Fruit fly (Drosophila melanogaster) whole organism, embryonic: ENCODE data around the gene CIA30.

Experiments
- Antp ChIP-seq: fragments of 200-800 bp; sonication (Bioruptor generic); optimal IDR thresholded peaks from 3 replicates; lab custom pipeline; 2016; ENCODE audit warnings: missing biosample characterization, missing genetic modification characterization
- Bteb2 ChIP-seq: fragments of 200-800 bp; sonication (Bioruptor generic); optimal IDR thresholded peaks from 2 replicates; lab custom pipeline; 2016; ENCODE audit warnings: missing biosample characterization, missing genetic modification characterization
- CG10267 ChIP-seq: fragments of 200-800 bp; sonication (Bioruptor generic); optimal IDR thresholded peaks from 2 replicates; lab custom pipeline; 2018; ENCODE audit warnings: missing biosample characterization, mild to moderate bottlenecking, missing genetic modification characterization, moderate library complexity
- CG10274 ChIP-seq: fragments of 200-800 bp; sonication (Bioruptor generic); optimal IDR thresholded peaks from 3 replicates; lab custom pipeline; 2017; ENCODE audit warnings: missing biosample characterization, mild to moderate bottlenecking, missing genetic modification characterization
- CG12744 ChIP-seq: fragments of 200-800 bp; sonication (Bioruptor generic); optimal IDR thresholded peaks from 2 replicates; lab custom pipeline; 2016; ENCODE audit warnings: missing biosample characterization, missing genetic modification characterization
- CG12769 ChIP-seq: fragments of 200-800 bp; sonication (Bioruptor generic); optimal IDR thresholded peaks from 2 replicates; lab custom pipeline; 2019; ENCODE audit warnings: missing biosample characterization, mild to moderate bottlenecking, missing genetic modification characterization, moderate library complexity
- CG1792 ChIP-seq: fragments of 200-800 bp; sonication (Bioruptor generic); optimal IDR thresholded peaks from 2 replicates; lab custom pipeline; 2016; ENCODE audit warnings: missing biosample characterization, missing genetic modification characterization
- CG2129 ChIP-seq: fragments of 200-800 bp; sonication (Bioruptor generic); IDR thresholded peaks from 2 replicates; pipeline ENCODE4 v1.3.6; 2022; ENCODE audit warnings: missing biosample characterization, missing genetic modification characterization; ENCODE audit not compliant: partially characterized antibody
- CG2889 ChIP-seq: fragments of 200-800 bp; sonication (Bioruptor generic); IDR thresholded peaks from 3 replicates; pipeline ENCODE4 v1.3.6; 2022; ENCODE audit warnings: missing biosample characterization, missing genetic modification characterization
- CG32767 ChIP-seq: fragments of 200-800 bp; sonication (Bioruptor generic); IDR thresholded peaks from 2 replicates; pipeline ENCODE4 v1.3.6; 2022; ENCODE audit warnings: missing biosample characterization, missing genetic modification characterization
- CG34224 ChIP-seq: fragments of 200-800 bp; sonication (Bioruptor generic); IDR thresholded peaks from 3 replicates; pipeline ENCODE4 v1.3.6; 2022; ENCODE audit warnings: missing biosample characterization, missing genetic modification characterization; ENCODE audit not compliant: partially characterized antibody
- CG3847 ChIP-seq: fragments of 200-800 bp; sonication (Bioruptor generic); IDR thresholded peaks from 2 replicates; pipeline ENCODE4 v1.3.6; 2022; ENCODE audit warnings: missing biosample characterization, missing genetic modification characterization
- CG6654 ChIP-seq: fragments of 200-800 bp; sonication (Bioruptor generic); optimal IDR thresholded peaks from 2 replicates; lab custom pipeline; 2017; ENCODE audit warnings: missing biosample characterization, mild to moderate bottlenecking, missing genetic modification characterization
- CG7271 ChIP-seq: fragments of 200-800 bp; sonication (Bioruptor generic); optimal IDR thresholded peaks from 2 replicates; lab custom pipeline; 2018; ENCODE audit warnings: missing biosample characterization, mild to moderate bottlenecking, missing genetic modification characterization, moderate library complexity
- CG8359 ChIP-seq: fragments of 200-800 bp; sonication (Bioruptor generic); optimal IDR thresholded peaks from 2 replicates; lab custom pipeline; 2017; ENCODE audit warnings: missing biosample characterization, mild to moderate bottlenecking, missing genetic modification characterization, borderline replicate concordance
- CG9876 ChIP-seq: fragments of 200-800 bp; sonication (Bioruptor generic); optimal IDR thresholded peaks from 2 replicates; lab custom pipeline; 2016; ENCODE audit warnings: missing biosample characterization, missing genetic modification characterization
- CHES-1-like ChIP-seq: fragments of 200-800 bp; sonication (Bioruptor generic); optimal IDR thresholded peaks from 2 replicates; lab custom pipeline; 2016; ENCODE audit warnings: missing biosample characterization, missing genetic modification characterization
- CTCF ChIP-seq: fragments of 200-800 bp; sonication (Bioruptor generic); optimal IDR thresholded peaks from 2 replicates; lab custom pipeline; 2017; ENCODE audit warnings: missing biosample characterization, mild to moderate bottlenecking, missing genetic modification characterization, moderate library complexity
- Dip2 ChIP-seq: fragments of 200-800 bp; sonication (Bioruptor generic); IDR thresholded peaks from 2 replicates; pipeline ENCODE4 v1.3.6; 2022; ENCODE audit warnings: missing biosample characterization, missing genetic modification characterization
- Dip3 ChIP-seq: fragments of 200-800 bp; sonication (Bioruptor generic); optimal IDR thresholded peaks from 3 replicates; lab custom pipeline; 2016; ENCODE audit warnings: missing biosample characterization, missing genetic modification characterization
- HLH3B ChIP-seq: fragments of 200-800 bp; sonication (Bioruptor generic); IDR thresholded peaks from 2 replicates; pipeline ENCODE4 v1.3.6; 2022; ENCODE audit warnings: missing biosample characterization, missing genetic modification characterization
- MESR4 ChIP-seq: fragments of 200-800 bp; sonication (Bioruptor generic); optimal IDR thresholded peaks from 2 replicates; lab custom pipeline; 2018; ENCODE audit warnings: missing biosample characterization, mild to moderate bottlenecking, missing genetic modification characterization, moderate library complexity
- Mad ChIP-seq: fragments of 200-800 bp; sonication (Bioruptor generic); optimal IDR thresholded peaks from 2 replicates; lab custom pipeline; 2016; ENCODE audit warnings: missing biosample characterization, missing genetic modification characterization
- Max ChIP-seq: fragments of 200-800 bp; sonication (Bioruptor generic); optimal IDR thresholded peaks from 2 replicates; lab custom pipeline; 2016; ENCODE audit warnings: missing biosample characterization, mild to moderate bottlenecking, missing genetic modification characterization
- NC2β ChIP-seq: fragments of 200-800 bp; sonication (Bioruptor generic); optimal IDR thresholded peaks from 2 replicates; lab custom pipeline; 2016; ENCODE audit warnings: missing biosample characterization, missing genetic modification characterization
- Sin3A ChIP-seq: fragments of >200 bp; optimal IDR thresholded peaks from 2 replicates; lab custom pipeline; 2018
- Spps ChIP-seq: fragments of 200-800 bp; sonication (Bioruptor generic); optimal IDR thresholded peaks from 2 replicates; lab custom pipeline; 2018; ENCODE audit warnings: missing biosample characterization, mild to moderate bottlenecking, missing genetic modification characterization
- Sry-δ ChIP-seq: fragments of 200-800 bp; sonication (Bioruptor generic); optimal IDR thresholded peaks from 2 replicates; lab custom pipeline; 2016; ENCODE audit warnings: missing biosample characterization, missing genetic modification characterization
- Tbp ChIP-seq: fragments of >200 bp; optimal IDR thresholded peaks from 2 replicates; lab custom pipeline; 2018; ENCODE audit warnings: missing biosample characterization, missing genetic modification characterization
- Xbp1 ChIP-seq: fragments of 200-800 bp; sonication (Bioruptor generic); optimal IDR thresholded peaks from 3 replicates; lab custom pipeline; 2016; ENCODE audit warnings: missing biosample characterization, mild to moderate bottlenecking, missing genetic modification characterization
- ap ChIP-seq: fragments of 200-800 bp; sonication (Bioruptor generic); IDR thresholded peaks from 2 replicates; pipeline ENCODE4 v1.3.6; 2022; ENCODE audit warnings: missing biosample characterization, missing genetic modification characterization
- cg ChIP-seq: fragments of 200-800 bp; sonication (Bioruptor generic); optimal IDR thresholded peaks from 3 replicates; lab custom pipeline; 2019; ENCODE audit warnings: missing biosample characterization, mild to moderate bottlenecking, missing genetic modification characterization, moderate library complexity
- dati ChIP-seq: fragments of 200-800 bp; sonication (Bioruptor generic); IDR thresholded peaks from 2 replicates; pipeline ENCODE4 v1.3.6; 2022; ENCODE audit warnings: missing biosample characterization, missing genetic modification characterization
- disco-r ChIP-seq: fragments of 200-800 bp; sonication (Bioruptor generic); optimal IDR thresholded peaks from 2 replicates; lab custom pipeline; 2016; ENCODE audit warnings: missing biosample characterization, missing genetic modification characterization
- en ChIP-seq: fragments of 200-800 bp; sonication (Bioruptor generic); optimal IDR thresholded peaks from 2 replicates; lab custom pipeline; 2016; ENCODE audit warnings: missing biosample characterization, missing genetic modification characterization
- eve ChIP-seq, 2 experiments: fragments of >200 bp; optimal IDR thresholded peaks; 2 replicates each; lab custom pipeline; 2017; ENCODE audit warnings: missing biosample characterization in 2 of 2, missing genetic modification characterization in 2 of 2
- gsb ChIP-seq: fragments of 200-800 bp; sonication (Bioruptor generic); IDR thresholded peaks from 2 replicates; pipeline ENCODE4 v1.3.6; 2022; ENCODE audit warnings: missing biosample characterization, missing genetic modification characterization
- gsb-n ChIP-seq: fragments of 200-800 bp; sonication (Bioruptor generic); optimal IDR thresholded peaks from 3 replicates; lab custom pipeline; 2018; ENCODE audit warnings: missing biosample characterization, mild to moderate bottlenecking, missing genetic modification characterization
- h ChIP-seq: fragments of >200 bp; optimal IDR thresholded peaks from 2 replicates; lab custom pipeline; 2017
- hb ChIP-seq: fragments of 200-800 bp; sonication (Bioruptor generic); IDR thresholded peaks from 3 replicates; pipeline ENCODE4 v1.3.6; 2022; ENCODE audit warnings: missing biosample characterization, missing genetic modification characterization; ENCODE audit not compliant: partially characterized antibody
- jing ChIP-seq: fragments of 200-800 bp; sonication (Bioruptor generic); optimal IDR thresholded peaks from 2 replicates; lab custom pipeline; 2018; ENCODE audit warnings: missing biosample characterization, mild to moderate bottlenecking, missing genetic modification characterization
- jumu ChIP-seq: fragments of 200-800 bp; sonication (Bioruptor generic); optimal IDR thresholded peaks from 3 replicates; lab custom pipeline; 2016; ENCODE audit warnings: missing biosample characterization, missing genetic modification characterization
- ken ChIP-seq: fragments of 200-800 bp; sonication (Bioruptor generic); IDR thresholded peaks from 3 replicates; pipeline ENCODE4 v1.3.6; 2022; ENCODE audit warnings: missing biosample characterization, missing genetic modification characterization
- lilli ChIP-seq: fragments of 200-800 bp; sonication (Bioruptor generic); optimal IDR thresholded peaks from 3 replicates; lab custom pipeline; 2016; ENCODE audit warnings: missing biosample characterization, missing genetic modification characterization
- oc ChIP-seq: fragments of 200-800 bp; sonication (Bioruptor generic); optimal IDR thresholded peaks from 2 replicates; lab custom pipeline; 2018; ENCODE audit warnings: missing biosample characterization, mild to moderate bottlenecking, missing genetic modification characterization, moderate library complexity
- pum ChIP-seq: fragments of 200-800 bp; sonication (Bioruptor generic); optimal IDR thresholded peaks from 2 replicates; lab custom pipeline; 2016; ENCODE audit warnings: missing biosample characterization, missing genetic modification characterization
- pzg ChIP-seq: fragments of 200-800 bp; sonication (Bioruptor generic); optimal IDR thresholded peaks from 3 replicates; lab custom pipeline; 2018; ENCODE audit warnings: missing biosample characterization, mild to moderate bottlenecking, missing genetic modification characterization, moderate library complexity
- rib ChIP-seq: fragments of 200-800 bp; sonication (Bioruptor generic); IDR thresholded peaks from 2 replicates; pipeline ENCODE4 v1.3.6; 2022; ENCODE audit warnings: missing biosample characterization, missing genetic modification characterization
- slou ChIP-seq: fragments of 200-800 bp; sonication (Bioruptor generic); optimal IDR thresholded peaks from 3 replicates; lab custom pipeline; 2016; ENCODE audit warnings: missing biosample characterization, missing genetic modification characterization
- ssp ChIP-seq: fragments of 200-800 bp; sonication (Bioruptor generic); IDR thresholded peaks from 2 replicates; pipeline ENCODE4 v1.3.6; 2022; ENCODE audit warnings: missing biosample characterization, missing genetic modification characterization
- stwl ChIP-seq: fragments of 200-800 bp; sonication (Bioruptor generic); optimal IDR thresholded peaks from 3 replicates; lab custom pipeline; 2018; ENCODE audit warnings: missing biosample characterization, mild to moderate bottlenecking, missing genetic modification characterization, moderate library complexity
- zen2 ChIP-seq: fragments of 200-800 bp; sonication (Bioruptor generic); IDR thresholded peaks from 3 replicates; pipeline ENCODE4 v1.3.6; 2022; ENCODE audit warnings: missing biosample characterization, missing genetic modification characterization; ENCODE audit not compliant: partially characterized antibody
- zfh2 ChIP-seq: fragments of 200-800 bp; sonication (Bioruptor generic); optimal IDR thresholded peaks from 2 replicates; lab custom pipeline; 2016; ENCODE audit warnings: missing biosample characterization, missing genetic modification characterization

Gene CIA30

DNA sequence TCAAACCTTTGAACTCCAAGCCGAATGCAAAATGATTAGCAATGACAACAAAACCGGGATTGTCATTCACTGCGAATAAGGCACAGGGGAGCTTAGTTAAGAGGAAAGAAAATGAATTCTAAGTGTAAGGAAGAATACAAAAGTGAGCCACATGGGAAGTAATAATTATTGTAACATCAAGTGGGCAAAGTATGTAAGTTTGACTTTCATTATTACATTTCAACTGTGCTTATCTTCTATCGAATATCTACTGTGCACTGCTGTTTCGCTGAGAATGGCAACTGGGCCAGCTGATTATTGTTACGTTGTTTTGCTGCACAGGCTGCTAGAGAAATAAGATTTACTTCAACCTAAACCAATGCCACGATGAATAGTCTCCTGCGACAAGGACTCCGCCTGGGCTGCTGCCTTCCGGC is at the start of gene CIA30, which contains the start of gene CG7601:
Gene CIA30, plus strand, starts transcription at position 288 of the 416 bp plus-strand sequence.
Gene CG7601, minus strand, starts transcription at position 68 of the 416 bp plus-strand sequence.
- TF ChIP-seq MESR4 (GFP tag; lab: Kevin White, UChicago) = peak; percentile 55
- peak; percentile 100 for TF ChIP-seq CG3847
- peak; percentile 99 for TF ChIP-seq CG32767 (GFP tag; lab: Robert Waterston, UW)
- peak; percentile 100 for TF ChIP-seq ken
- TF ChIP-seq lilli (GFP tag; lab: Kevin White, UChicago) = peak; percentile 99
- 0 out of 3 replicates have a peak, but pooled peaks have one; percentile 47 for TF ChIP-seq CG34224 (GFP tag; lab: Robert Waterston, UW)
- TF ChIP-seq CG10267 (tag; lab: Kevin White, UChicago) = peak; percentile 92
- peak; percentile 97 for TF ChIP-seq Mad
- TF ChIP-seq oc (tag; lab: Kevin White, UChicago) = peak; percentile 95
- peak; percentile 6 for TF ChIP-seq Sin3A
- TF ChIP-seq hb (GFP tag; lab: Robert Waterston, UW) = no peak
- TF ChIP-seq ap (GFP tag; lab: Robert Waterston, UW) = peak; percentile 100
- TF ChIP-seq Spps = peak; percentile 96
- TF ChIP-seq CG6654 = peak; percentile 92
- TF ChIP-seq ssp (GFP tag; lab: Robert Waterston, UW) = peak; percentile 98
- TF ChIP-seq pum (GFP tag; lab: Kevin White, UChicago) = peak; percentile 99
- TF ChIP-seq gsb (GFP tag; lab: Robert Waterston, UW) = peak; percentile 100
- TF ChIP-seq zen2 (GFP tag; lab: Robert Waterston, UW) = no peak
- TF ChIP-seq CG12769 (tag; lab: Kevin White, UChicago) = peak; percentile 21
- peak; percentile 98 for TF ChIP-seq CG1792 (GFP tag; lab: Kevin White, UChicago)
- TF ChIP-seq Dip3 (GFP tag; lab: Kevin White, UChicago) = peak; percentile 99
- peak; percentile 99 for TF ChIP-seq jumu
- TF ChIP-seq CG2129 (GFP tag; lab: Robert Waterston, UW) = no peak
- peak; percentile 85 for TF ChIP-seq Dip2 (GFP tag; lab: Robert Waterston, UW)
- TF ChIP-seq Antp = peak; percentile 99
- TF ChIP-seq zfh2 (GFP tag; lab: Kevin White, UChicago) = peak; percentile 99
- peak; percentile 95 for TF ChIP-seq CG12744 (GFP tag; lab: Kevin White, UChicago)
- TF ChIP-seq CG9876 = peak; percentile 99
- peak; percentile 99 for TF ChIP-seq CG2889 (GFP tag; lab: Robert Waterston, UW)
- TF ChIP-seq CG7271 = peak; percentile 96
- peak; percentile 92 for TF ChIP-seq CG10274
- TF ChIP-seq CHES-1-like = peak; percentile 99
- peak; percentile 99 for TF ChIP-seq Xbp1 (GFP tag; lab: Kevin White, UChicago)
- peak; percentile 65 for TF ChIP-seq stwl
- peak; percentile 96 for TF ChIP-seq NC2β (GFP tag; lab: Kevin White, UChicago)
- peak; percentile 100 for TF ChIP-seq dati (GFP tag; lab: Robert Waterston, UW)
- peak; percentile 91 for TF ChIP-seq jing (GFP tag; lab: Kevin White, UChicago)
- TF ChIP-seq pzg (GFP tag; lab: Kevin White, UChicago) = peak; percentile 73
- TF ChIP-seq Max (GFP tag; lab: Kevin White, UChicago) = peak; percentile 99
- TF ChIP-seq h (lab: Kevin White, UChicago) = no peak
- TF ChIP-seq disco-r (GFP tag; lab: Kevin White, UChicago) = peak; percentile 97
- TF ChIP-seq CTCF (GFP tag; lab: Kevin White, UChicago) = peak; percentile 63
- peak; percentile 89 for TF ChIP-seq CG8359
- no peak for TF ChIP-seq Tbp
- TF ChIP-seq eve (GFP tag; optimal IDR thresholded peaks at IDR 0.05; lab: Kevin White, UChicago) = peak in 1 of 2 experiments; percentile 91
- TF ChIP-seq HLH3B (GFP tag; lab: Robert Waterston, UW) = peak; percentile 100
- peak; percentile 82 for TF ChIP-seq Sry-δ
- TF ChIP-seq rib (GFP tag; lab: Robert Waterston, UW) = peak; percentile 99
- TF ChIP-seq en (GFP tag; lab: Kevin White, UChicago) = peak; percentile 98
- peak; percentile 95 for TF ChIP-seq gsb-n (tag; lab: Kevin White, UChicago)
- no peak for TF ChIP-seq cg (GFP tag; lab: Kevin White, UChicago)
- TF ChIP-seq slou (GFP tag; lab: Kevin White, UChicago) = peak; percentile 98
- peak; percentile 97 for TF ChIP-seq Bteb2 (GFP tag; lab: Kevin White, UChicago)
